Fruit fly (Drosophila melanogaster) whole organism, embryonic: ENCODE results near the gene mthl11.
"Not testable (repeated sequence)": the region's sequence is repeated elsewhere in the genome, so short reads cannot be mapped to it uniquely, and the experiment has no call there.

Experiments
- CG12299 ChIP-seq: fragments of 200-800 bp; sonication (Bioruptor generic); optimal IDR thresholded peaks from 2 replicates; lab custom pipeline; 2018; ENCODE audit warnings: missing biosample characterization, mild to moderate bottlenecking, missing genetic modification characterization
- CG16813 ChIP-seq: fragments of 200-800 bp; sonication (Bioruptor generic); IDR thresholded peaks from 3 replicates; pipeline ENCODE4 v1.3.6; 2022; ENCODE audit warnings: missing biosample characterization, missing genetic modification characterization; ENCODE audit not compliant: partially characterized antibody
- CG2889 ChIP-seq: fragments of 200-800 bp; sonication (Bioruptor generic); IDR thresholded peaks from 3 replicates; pipeline ENCODE4 v1.3.6; 2022; ENCODE audit warnings: missing biosample characterization, missing genetic modification characterization
- CG8089 ChIP-seq: fragments of 200-800 bp; sonication (Bioruptor generic); optimal IDR thresholded peaks from 3 replicates; lab custom pipeline; 2016; ENCODE audit warnings: missing biosample characterization, missing genetic modification characterization
- psq ChIP-seq: fragments of 200-800 bp; sonication (Bioruptor generic); optimal IDR thresholded peaks from 2 replicates; lab custom pipeline; 2017; ENCODE audit warnings: missing biosample characterization, missing genetic modification characterization
- twi ChIP-seq: fragments of 200-800 bp; optimal IDR thresholded peaks from 2 replicates; lab custom pipeline; 2019; ENCODE audit warnings: missing biosample characterization, mild to moderate bottlenecking, missing genetic modification characterization, moderate library complexity
- vvl ChIP-seq: fragments of 200-800 bp; sonication (Bioruptor generic); IDR thresholded peaks from 2 replicates; pipeline ENCODE4 v1.3.6; 2022; ENCODE audit warnings: missing biosample characterization, missing genetic modification characterization

- TF ChIP-seq psq (GFP tag; lab: Kevin White, UChicago); CG16813 (GFP tag; lab: Robert Waterston, UW); CG12299 (tag; lab: Kevin White, UChicago); vvl (GFP tag; lab: Robert Waterston, UW); CG2889 (GFP tag; lab: Robert Waterston, UW); CG8089 (GFP tag; lab: Kevin White, UChicago); twi: not testable (repeated sequence)
Observed at dm6 chr3R:10384474-10384873, 16.4 kb upstream of the mthl11 start.
